Worm (Caenorhabditis elegans) whole organism, L4 larva: ENCODE measurements around the gene trx-5.

Source experiments
- D1046.2 ChIP-seq: fragments of 200-800 bp; sonication (Bioruptor generic); IDR thresholded peaks from 2 replicates; pipeline ENCODE4 v1.3.6; 2022; ENCODE audit warnings: missing genetic modification characterization, missing compliant biosample characterization
- F37D6.2 ChIP-seq: sonication (generic microtip); optimal IDR thresholded peaks from 2 replicates; lab custom pipeline; 2016; ENCODE audit warnings: mild to moderate bottlenecking, missing genetic modification characterization, missing compliant biosample characterization
- F44E2.7 ChIP-seq: fragments of 200-800 bp; sonication (Bioruptor generic); IDR thresholded peaks from 2 replicates; pipeline ENCODE4 v2.1.2; 2022; ENCODE audit warnings: missing genetic modification characterization, missing compliant biosample characterization
- F49E8.2 ChIP-seq: sonication (generic microtip); optimal IDR thresholded peaks from 2 replicates; lab custom pipeline; 2016; ENCODE audit warnings: missing compliant biosample characterization, mild to moderate bottlenecking, missing genetic modification characterization, borderline replicate concordance
- Y105C5A.15 ChIP-seq: fragments of 200-800 bp; sonication (Bioruptor generic); IDR thresholded peaks from 2 replicates; pipeline ENCODE4 v1.3.6; 2022; ENCODE audit warnings: missing genetic modification characterization, missing compliant biosample characterization
- Y75B8A.6 ChIP-seq: fragments of 200-800 bp; sonication (Bioruptor generic); IDR thresholded peaks from 2 replicates; pipeline ENCODE4 v1.3.6; 2022; ENCODE audit warnings: missing genetic modification reagents, missing genetic modification characterization, missing compliant biosample characterization
- ZK337.2 ChIP-seq: fragments of 200-800 bp; sonication (Bioruptor generic); IDR thresholded peaks from 2 replicates; pipeline ENCODE4 v1.3.6; 2022; ENCODE audit warnings: missing genetic modification reagents, missing genetic modification characterization, missing compliant biosample characterization
- ama-1 ChIP-seq: fragments of 150-350 bp; optimal IDR thresholded peaks from 2 replicates; lab custom pipeline; 2014; ENCODE audit warnings: inconsistent platforms, mixed read lengths
- ceh-20 ChIP-seq: fragments of 200-800 bp; sonication (Bioruptor generic); IDR thresholded peaks from 2 replicates; pipeline ENCODE4 v1.3.6; 2022; ENCODE audit warnings: missing genetic modification reagents, missing genetic modification characterization, missing compliant biosample characterization
- ceh-44 ChIP-seq: fragments of 200-800 bp; sonication (Bioruptor generic); IDR thresholded peaks from 2 replicates; pipeline ENCODE4 v1.3.6; 2022; ENCODE audit warnings: missing genetic modification reagents, missing genetic modification characterization, missing compliant biosample characterization
- daf-12 ChIP-seq: fragments of 150-350 bp; optimal IDR thresholded peaks from 2 replicates; lab custom pipeline; 2014; ENCODE audit warnings: missing biosample characterization, missing genetic modification reagents, missing genetic modification characterization
- dmd-6 ChIP-seq: fragments of 200-800 bp; sonication (Bioruptor generic); IDR thresholded peaks from 2 replicates; pipeline ENCODE4 v1.3.6; 2022; ENCODE audit warnings: missing genetic modification reagents, missing genetic modification characterization, missing compliant biosample characterization
- dmd-8 ChIP-seq: fragments of 200-800 bp; sonication (Bioruptor generic); IDR thresholded peaks from 2 replicates; pipeline ENCODE4 v1.3.6; 2022; ENCODE audit warnings: missing genetic modification characterization, missing compliant biosample characterization
- dmd-9 ChIP-seq: fragments of 200-800 bp; sonication (Bioruptor generic); IDR thresholded peaks from 2 replicates; pipeline ENCODE4 v1.3.6; 2022; ENCODE audit warnings: missing genetic modification reagents, missing genetic modification characterization, missing compliant biosample characterization
- dpl-1 ChIP-seq: fragments of 150-350 bp; optimal IDR thresholded peaks from 2 replicates; lab custom pipeline; 2014; ENCODE audit warnings: missing biosample characterization, missing genetic modification reagents, missing genetic modification characterization
- duxl-1 ChIP-seq: sonication (generic microtip); optimal IDR thresholded peaks from 2 replicates; lab custom pipeline; 2016; ENCODE audit warnings: mild to moderate bottlenecking, missing genetic modification characterization, moderate library complexity, missing compliant biosample characterization; ENCODE audit not compliant: poor library complexity
- egl-43 ChIP-seq: fragments of 200-800 bp; sonication (Bioruptor generic); IDR thresholded peaks from 2 replicates; pipeline ENCODE4 v1.3.6; 2022; ENCODE audit warnings: missing genetic modification reagents, missing genetic modification characterization, missing compliant biosample characterization
- hlh-11 ChIP-seq: fragments of 200-800 bp; sonication (Bioruptor generic); optimal IDR thresholded peaks from 2 replicates; lab custom pipeline; 2018; ENCODE audit warnings: mild to moderate bottlenecking, missing genetic modification characterization, missing compliant biosample characterization
- hlh-30 ChIP-seq: sonication (generic microtip); optimal IDR thresholded peaks from 2 replicates; lab custom pipeline; 2017; ENCODE audit warnings: antibody characterized with exemption, mild to moderate bottlenecking, missing genetic modification characterization, missing compliant biosample characterization; ENCODE audit not compliant: insufficient read depth
- jun-1 ChIP-seq: fragments of 150-350 bp; optimal IDR thresholded peaks from 2 replicates; lab custom pipeline; 2014; ENCODE audit warnings: missing biosample characterization, missing genetic modification reagents, missing genetic modification characterization
- lin-1 ChIP-seq: fragments of 200-800 bp; sonication (Bioruptor generic); IDR thresholded peaks from 2 replicates; pipeline ENCODE4 v1.3.6; 2022; ENCODE audit warnings: missing genetic modification reagents, missing genetic modification characterization, missing compliant biosample characterization
- lin-15B ChIP-seq: fragments of 150-350 bp; sonication (generic microtip); optimal IDR thresholded peaks from 3 replicates; lab custom pipeline; 2014; ENCODE audit warnings: missing biosample characterization, missing genetic modification characterization
- lin-29 ChIP-seq: fragments of 200-800 bp; sonication (Bioruptor generic); IDR thresholded peaks from 2 replicates; pipeline ENCODE4 v1.3.6; 2022; ENCODE audit warnings: missing genetic modification reagents, missing genetic modification characterization, missing compliant biosample characterization
- lin-38 ChIP-seq: fragments of 200-800 bp; sonication (Bioruptor generic); IDR thresholded peaks from 2 replicates; pipeline ENCODE4 v1.3.6; 2022; ENCODE audit warnings: missing genetic modification reagents, missing genetic modification characterization, missing compliant biosample characterization
- lsy-2 ChIP-seq, 2 experiments: fragments of 150-350 bp in 1 of 2; sonication (generic microtip) in 1 of 2; optimal IDR thresholded peaks; 2 replicates each; lab custom pipeline; 2014 to 2017; ENCODE audit warnings: missing biosample characterization in 2 of 2, missing genetic modification characterization in 2 of 2
- madf-5 ChIP-seq, 2 experiments: fragments of 200-800 bp; sonication (Bioruptor generic); IDR thresholded peaks; 2 replicates each; pipeline ENCODE4 v1.3.6; 2022; ENCODE audit warnings: missing compliant biosample characterization in 2 of 2, missing genetic modification characterization in 2 of 2
- mdl-1 ChIP-seq, 2 experiments: fragments of 150-350 bp in 1 of 2; sonication (generic microtip) in 1 of 2; optimal IDR thresholded peaks; 2 replicates each; lab custom pipeline; 2014 to 2017; ENCODE audit warnings: missing biosample characterization in 2 of 2, missing genetic modification characterization in 2 of 2
- nhr-10 ChIP-seq: fragments of 150-350 bp; optimal IDR thresholded peaks from 2 replicates; lab custom pipeline; 2014; ENCODE audit warnings: missing biosample characterization, missing genetic modification characterization
- nhr-11 ChIP-seq: fragments of 150-350 bp; optimal IDR thresholded peaks from 2 replicates; lab custom pipeline; 2014; ENCODE audit warnings: missing biosample characterization, missing genetic modification characterization
- nhr-237 ChIP-seq: sonication (generic microtip); optimal IDR thresholded peaks from 2 replicates; lab custom pipeline; 2017; ENCODE audit warnings: missing biosample characterization, missing genetic modification characterization
- nhr-25 ChIP-seq: sonication (generic microtip); optimal IDR thresholded peaks from 2 replicates; lab custom pipeline; 2017; ENCODE audit warnings: missing genetic modification characterization, mild to moderate bottlenecking, missing compliant biosample characterization, antibody characterized with exemption, moderate library complexity, borderline replicate concordance; ENCODE audit not compliant: insufficient read depth
- nhr-76 ChIP-seq: fragments of 150-350 bp; optimal IDR thresholded peaks from 2 replicates; lab custom pipeline; 2014; ENCODE audit warnings: missing biosample characterization, missing genetic modification characterization
- nhr-77 ChIP-seq: fragments of 150-350 bp; optimal IDR thresholded peaks from 2 replicates; lab custom pipeline; 2014; ENCODE audit warnings: missing biosample characterization, missing genetic modification characterization
- php-3 ChIP-seq: fragments of 200-800 bp; sonication (Bioruptor generic); IDR thresholded peaks from 2 replicates; pipeline ENCODE4 v1.3.6; 2022; ENCODE audit warnings: missing genetic modification reagents, missing genetic modification characterization, missing compliant biosample characterization
- rbr-2 ChIP-seq: sonication (generic microtip); optimal IDR thresholded peaks from 2 replicates; lab custom pipeline; 2016; ENCODE audit warnings: missing genotype, missing genetic modification characterization, missing compliant biosample characterization
- skn-1 ChIP-seq: fragments of 150-350 bp; optimal IDR thresholded peaks from 2 replicates; lab custom pipeline; 2014; ENCODE audit warnings: missing biosample characterization, missing genetic modification characterization
- snpc-1.2 ChIP-seq: fragments of 200-800 bp; sonication (Bioruptor generic); IDR thresholded peaks from 2 replicates; pipeline ENCODE4 v1.3.6; 2022; ENCODE audit warnings: missing genetic modification reagents, missing genetic modification characterization, missing compliant biosample characterization
- unc-130 ChIP-seq: sonication (generic microtip); optimal IDR thresholded peaks from 2 replicates; lab custom pipeline; 2016; ENCODE audit warnings: missing genetic modification reagents, missing genetic modification characterization, missing compliant biosample characterization
- unc-62 ChIP-seq, 3 experiments: fragments of 150-350 bp in 1 of 3; sonication (generic microtip); optimal IDR thresholded peaks in 2 of 3; peaks in 1 of 3; 1 replicate in 1 of 3; 2 replicates in 2 of 3; lab custom pipeline; 2014 to 2017; ENCODE audit warnings: missing biosample characterization in 3 of 3, missing genetic modification characterization in 3 of 3, missing genetic modification reagents in 3 of 3, missing genotype in 1 of 3
- zag-1 ChIP-seq: fragments of 150-350 bp; optimal IDR thresholded peaks from 2 replicates; lab custom pipeline; 2014; ENCODE audit warnings: missing biosample characterization, missing genetic modification characterization
- zip-11 ChIP-seq: fragments of 200-800 bp; sonication (Bioruptor generic); IDR thresholded peaks from 2 replicates; pipeline ENCODE4 v1.3.6; 2022; ENCODE audit warnings: missing genetic modification characterization, missing compliant biosample characterization
- zip-2 ChIP-seq: fragments of 150-350 bp; optimal IDR thresholded peaks from 2 replicates; lab custom pipeline; 2014; ENCODE audit warnings: missing biosample characterization, missing genetic modification characterization
- ztf-11 ChIP-seq: fragments of 150-350 bp; optimal IDR thresholded peaks from 2 replicates; lab custom pipeline; 2014; ENCODE audit warnings: missing biosample characterization, missing genetic modification characterization

trx-5 gene

ce11 chrV:1532455-1532854 is 1.8 kb downstream of the trx-5 start:
- no peak for TF ChIP-seq dmd-9 (GFP tag; lab: Robert Waterston, UW)
- no peak for TF ChIP-seq ama-1
- peak in 1 of 2 experiments; percentile 93 for TF ChIP-seq unc-62 (GFP tag; optimal IDR thresholded peaks at IDR 0.05 in 1 of 2; lab: Kevin White, UChicago)
- no peak for TF ChIP-seq unc-62 (tag; optimal IDR thresholded peaks at IDR 0.05; lab: Kevin White, UChicago)
- TF ChIP-seq zag-1 (tag; lab: Kevin White, UChicago) = no peak
- TF ChIP-seq hlh-11 (tag; lab: Kevin White, UChicago) = no peak
- no peak for TF ChIP-seq F49E8.2 (tag; lab: Kevin White, UChicago)

DNA sequence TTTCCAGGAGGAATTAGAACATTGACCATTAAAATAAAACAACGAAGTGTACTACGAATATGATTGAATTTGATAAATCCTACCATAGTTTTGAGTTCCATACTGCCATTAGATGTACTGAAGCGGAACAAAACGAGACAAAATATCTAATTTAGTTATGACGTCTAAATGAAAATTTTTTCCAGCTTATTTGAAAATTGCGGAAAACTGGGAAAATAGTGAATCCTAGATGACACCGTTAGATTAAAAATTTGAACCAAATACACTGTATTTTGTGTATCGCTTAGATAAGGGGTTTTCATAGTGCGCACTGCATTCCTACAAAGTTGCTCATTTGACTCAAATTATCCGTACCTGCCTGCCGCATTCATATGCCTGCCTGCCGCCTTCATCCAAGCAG is 3.1 kb downstream of the trx-5 start, which contains the start of gene K02H11.4:
K02H11.4 (minus strand) TSS at position 101 of the 400 bp plus-strand sequence.
- TF ChIP-seq jun-1 (no peak), Y75B8A.6 (GFP tag; lab: Robert Waterston, UW) (no peak), madf-5 (GFP tag; IDR thresholded peaks at IDR 0.05; lab: Robert Waterston, UW) (no peak), php-3 (no peak), F44E2.7 (GFP tag; lab: Robert Waterston, UW) (no peak), lin-1 (GFP tag; lab: Robert Waterston, UW) (no peak), egl-43 (GFP tag; lab: Robert Waterston, UW) (no peak), zip-2 (tag; lab: Kevin White, UChicago) (no peak), dmd-6 (GFP tag; lab: Robert Waterston, UW) (no peak), dmd-9 (GFP tag; lab: Robert Waterston, UW) (no peak), nhr-76 (no peak), zip-11 (GFP tag; lab: Robert Waterston, UW) (no peak), nhr-11 (tag; lab: Kevin White, UChicago) (no peak), lin-38 (GFP tag; lab: Robert Waterston, UW) (no peak), daf-12 (no peak), dmd-8 (GFP tag; lab: Robert Waterston, UW) (no peak)

- TF ChIP-seq Y105C5A.15 (GFP tag; lab: Robert Waterston, UW) (no peak), hlh-11 (tag; lab: Kevin White, UChicago) (no peak), nhr-10 (tag; lab: Kevin White, UChicago) (no peak), lin-1 (GFP tag; lab: Robert Waterston, UW) (no peak), lin-29 (GFP tag; lab: Robert Waterston, UW) (no peak), hlh-30 (tag; lab: Kevin White, UChicago) (no peak), nhr-237 (no peak), unc-130 (GFP tag; lab: Kevin White, UChicago) (no peak), D1046.2 (GFP tag; lab: Robert Waterston, UW) (no peak), nhr-77 (tag; lab: Kevin White, UChicago) (no peak), ztf-11 (tag; lab: Kevin White, UChicago) (no peak), ceh-44 (GFP tag; lab: Robert Waterston, UW) (no peak), rbr-2 (tag; lab: Kevin White, UChicago) (no peak), dpl-1 (GFP tag; lab: Kevin White, UChicago) (no peak), ceh-20 (GFP tag; lab: Robert Waterston, UW) (no peak), lin-15B (tag; lab: Kevin White, UChicago) (no peak), F37D6.2 (no peak), nhr-11 (tag; lab: Kevin White, UChicago) (no peak), skn-1 (tag; lab: Kevin White, UChicago) (no peak), zag-1 (tag; lab: Kevin White, UChicago) (no peak)
Observed at ce11 chrV:1527985-1528384, 6.2 kb downstream of the trx-5 start, which contains the start of gene str-236. TSS of gene str-236 (minus strand) at chrV:1528085.

DNA sequence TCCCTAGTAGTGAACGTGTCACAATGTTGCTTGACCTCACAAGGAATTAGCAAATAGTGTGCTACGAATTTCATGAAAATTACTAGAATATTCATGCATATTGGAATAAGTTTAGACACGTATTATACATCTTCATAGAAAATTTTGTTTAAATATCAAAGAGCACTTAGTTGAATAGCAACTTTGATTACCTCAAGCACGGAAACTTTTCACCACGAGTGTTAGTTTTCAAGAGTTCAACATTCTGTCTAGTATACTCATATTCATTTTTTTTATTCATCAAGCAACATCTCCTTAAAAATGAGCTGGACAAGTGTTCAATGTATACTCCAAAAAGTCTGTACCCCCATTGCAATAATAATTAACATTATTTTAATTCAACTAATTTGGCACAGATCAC is 11.7 kb downstream of the trx-5 start, which contains the start of gene str-243:
str-243 (plus strand) TSS at position 301 of the 400 bp plus-strand sequence.
- TF ChIP-seq nhr-25 (tag; lab: Kevin White, UChicago) (no peak), dmd-9 (GFP tag; lab: Robert Waterston, UW) (no peak), snpc-1.2 (GFP tag; lab: Robert Waterston, UW) (no peak), nhr-76 (no peak), ztf-11 (tag; lab: Kevin White, UChicago) (no peak), lsy-2 (tag; optimal IDR thresholded peaks at IDR 0.05; lab: Kevin White, UChicago) (no peak), duxl-1 (tag; lab: Kevin White, UChicago) (no peak), mdl-1 (tag; optimal IDR thresholded peaks at IDR 0.05; lab: Kevin White, UChicago) (no peak), ZK337.2 (GFP tag; lab: Robert Waterston, UW) (no peak)
